Worm (Caenorhabditis elegans) whole organism, L2 larva: ENCODE measurements around the gene W06G6.20.

ENCODE experiments used
- R02D3.7 ChIP-seq: fragments of 150-350 bp; optimal IDR thresholded peaks from 2 replicates; lab custom pipeline; 2014; ENCODE audit warnings: missing biosample characterization, missing genetic modification characterization
- ceh-82 ChIP-seq: fragments of 150-350 bp; optimal IDR thresholded peaks from 2 replicates; lab custom pipeline; 2014; ENCODE audit warnings: missing biosample characterization, missing genetic modification characterization
- lsy-2 ChIP-seq, 2 experiments: fragments of 150-350 bp in 1 of 2; sonication (generic microtip) in 1 of 2; optimal IDR thresholded peaks; 2 replicates each; lab custom pipeline; 2014 to 2017; ENCODE audit warnings: missing biosample characterization in 2 of 2, missing genetic modification characterization in 2 of 2
- nhr-237 ChIP-seq: fragments of 150-350 bp; optimal IDR thresholded peaks from 2 replicates; lab custom pipeline; 2014; ENCODE audit warnings: missing biosample characterization, missing genetic modification characterization

DNA sequence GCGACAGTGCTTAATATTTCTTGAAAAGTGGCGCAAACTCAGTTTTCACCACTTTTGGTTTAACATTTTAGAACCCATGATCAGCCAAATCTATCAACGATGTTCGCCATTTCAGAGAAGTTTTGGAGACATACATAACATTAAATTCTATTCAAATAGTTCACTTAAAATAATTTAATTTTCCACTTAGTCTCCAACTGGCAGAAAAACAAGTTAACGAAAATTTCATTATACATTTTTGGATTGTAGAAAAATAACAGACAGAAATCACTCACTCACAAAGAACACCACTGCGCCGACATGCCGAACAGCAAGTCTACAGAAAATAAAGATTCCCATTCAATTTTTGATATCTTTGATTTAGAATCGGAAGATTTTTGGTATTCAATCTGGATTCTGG, 31.8 kb upstream of the W06G6.20 start, which contains the start of gene srw-44:
- TF ChIP-seq nhr-237 (no peak), lsy-2 (tag; optimal IDR thresholded peaks at IDR 0.05; lab: Kevin White, UChicago) (no peak), R02D3.7 (tag; lab: Kevin White, UChicago) (no peak), ceh-82 (tag; lab: Kevin White, UChicago) (no peak)
